Worm (Caenorhabditis elegans) whole organism, L4 larva: ENCODE results near the gene K02E7.4.

Source experiments
- F10B5.3 ChIP-seq: sonication (generic microtip); optimal IDR thresholded peaks from 2 replicates; lab custom pipeline; 2016; ENCODE audit warnings: mild to moderate bottlenecking, missing genetic modification characterization, missing compliant biosample characterization
- F44E2.7 ChIP-seq: fragments of 200-800 bp; sonication (Bioruptor generic); IDR thresholded peaks from 2 replicates; pipeline ENCODE4 v2.1.2; 2022; ENCODE audit warnings: missing genetic modification characterization, missing compliant biosample characterization
- R02D3.7 ChIP-seq: fragments of 150-350 bp; sonication (generic microtip); optimal IDR thresholded peaks from 3 replicates; lab custom pipeline; 2014; ENCODE audit warnings: missing biosample characterization, missing genetic modification characterization
- T26A8.4 ChIP-seq: fragments of 200-800 bp; sonication (Bioruptor generic); IDR thresholded peaks from 2 replicates; pipeline ENCODE4 v1.3.6; 2022; ENCODE audit warnings: missing genetic modification characterization, missing compliant biosample characterization
- Y75B8A.6 ChIP-seq: fragments of 200-800 bp; sonication (Bioruptor generic); IDR thresholded peaks from 2 replicates; pipeline ENCODE4 v1.3.6; 2022; ENCODE audit warnings: missing genetic modification reagents, missing genetic modification characterization, missing compliant biosample characterization
- ZK337.2 ChIP-seq: fragments of 200-800 bp; sonication (Bioruptor generic); IDR thresholded peaks from 2 replicates; pipeline ENCODE4 v1.3.6; 2022; ENCODE audit warnings: missing genetic modification reagents, missing genetic modification characterization, missing compliant biosample characterization
- aly-2 ChIP-seq: sonication (generic microtip); optimal IDR thresholded peaks from 2 replicates; lab custom pipeline; 2018; ENCODE audit warnings: missing biosample characterization, missing genetic modification characterization
- ama-1 ChIP-seq: fragments of 150-350 bp; optimal IDR thresholded peaks from 2 replicates; lab custom pipeline; 2014; ENCODE audit warnings: inconsistent platforms, mixed read lengths
- arid-1 ChIP-seq: fragments of 200-800 bp; sonication (Bioruptor generic); conservative IDR thresholded peaks from 2 replicates; pipeline ENCODE4 v1.3.6; 2022; ENCODE audit warnings: missing genetic modification reagents, missing genetic modification characterization, missing compliant biosample characterization
- ceh-20 ChIP-seq: fragments of 200-800 bp; sonication (Bioruptor generic); IDR thresholded peaks from 2 replicates; pipeline ENCODE4 v1.3.6; 2022; ENCODE audit warnings: missing genetic modification reagents, missing genetic modification characterization, missing compliant biosample characterization
- ceh-32 ChIP-seq: sonication (generic microtip); optimal IDR thresholded peaks from 2 replicates; lab custom pipeline; 2016; ENCODE audit warnings: mild to moderate bottlenecking, missing genetic modification characterization, missing compliant biosample characterization; ENCODE audit not compliant: poor library complexity
- ceh-44 ChIP-seq: fragments of 200-800 bp; sonication (Bioruptor generic); IDR thresholded peaks from 2 replicates; pipeline ENCODE4 v1.3.6; 2022; ENCODE audit warnings: missing genetic modification reagents, missing genetic modification characterization, missing compliant biosample characterization
- ceh-62 ChIP-seq: sonication (generic microtip); optimal IDR thresholded peaks from 2 replicates; lab custom pipeline; 2017; ENCODE audit warnings: missing biosample characterization, missing genetic modification characterization
- ceh-82 ChIP-seq: sonication (generic microtip); optimal IDR thresholded peaks from 2 replicates; lab custom pipeline; 2017; ENCODE audit warnings: missing biosample characterization, missing genetic modification characterization
- ces-1 ChIP-seq: fragments of 150-350 bp; sonication (generic microtip); optimal IDR thresholded peaks from 4 replicates; lab custom pipeline; 2014; ENCODE audit warnings: missing biosample characterization, missing genetic modification reagents, missing genetic modification characterization
- daf-19 ChIP-seq: fragments of 200-800 bp; sonication (Bioruptor generic); conservative IDR thresholded peaks from 2 replicates; pipeline ENCODE4 v1.3.6; 2022; ENCODE audit warnings: missing genetic modification characterization, missing compliant biosample characterization
- daf-8 ChIP-seq: fragments of 200-800 bp; sonication (Bioruptor generic); IDR thresholded peaks from 2 replicates; pipeline ENCODE4 v1.3.6; 2022; ENCODE audit warnings: missing genetic modification characterization, missing compliant biosample characterization
- dmd-6 ChIP-seq: fragments of 200-800 bp; sonication (Bioruptor generic); IDR thresholded peaks from 2 replicates; pipeline ENCODE4 v1.3.6; 2022; ENCODE audit warnings: missing genetic modification reagents, missing genetic modification characterization, missing compliant biosample characterization
- dmd-8 ChIP-seq: fragments of 200-800 bp; sonication (Bioruptor generic); IDR thresholded peaks from 2 replicates; pipeline ENCODE4 v1.3.6; 2022; ENCODE audit warnings: missing genetic modification characterization, missing compliant biosample characterization
- dmd-9 ChIP-seq: fragments of 200-800 bp; sonication (Bioruptor generic); IDR thresholded peaks from 2 replicates; pipeline ENCODE4 v1.3.6; 2022; ENCODE audit warnings: missing genetic modification reagents, missing genetic modification characterization, missing compliant biosample characterization
- fkh-10 ChIP-seq: fragments of 150-350 bp; optimal IDR thresholded peaks from 2 replicates; lab custom pipeline; 2014; ENCODE audit warnings: missing biosample characterization, missing genetic modification reagents, missing genetic modification characterization
- fos-1 ChIP-seq: fragments of 150-350 bp; optimal IDR thresholded peaks from 2 replicates; lab custom pipeline; 2014; ENCODE audit warnings: missing biosample characterization, missing genetic modification characterization
- hif-1 ChIP-seq, 2 experiments: sonication (generic microtip); optimal IDR thresholded peaks; 2 replicates each; lab custom pipeline; 2016 to 2017; ENCODE audit warnings: missing compliant biosample characterization in 2 of 2, missing genetic modification characterization in 2 of 2, missing genetic modification reagents in 2 of 2, missing genotype in 2 of 2, mild to moderate bottlenecking in 1 of 2
- hlh-11 ChIP-seq: fragments of 200-800 bp; sonication (Bioruptor generic); optimal IDR thresholded peaks from 2 replicates; lab custom pipeline; 2018; ENCODE audit warnings: mild to moderate bottlenecking, missing genetic modification characterization, missing compliant biosample characterization
- hlh-30 ChIP-seq: sonication (generic microtip); optimal IDR thresholded peaks from 2 replicates; lab custom pipeline; 2017; ENCODE audit warnings: antibody characterized with exemption, mild to moderate bottlenecking, missing genetic modification characterization, missing compliant biosample characterization; ENCODE audit not compliant: insufficient read depth
- hmg-1.1 ChIP-seq: fragments of 200-800 bp; sonication (Bioruptor generic); IDR thresholded peaks from 2 replicates; pipeline ENCODE4 v1.3.6; 2022; ENCODE audit warnings: missing genetic modification reagents, missing genetic modification characterization, missing compliant biosample characterization
- jun-1 ChIP-seq: fragments of 150-350 bp; optimal IDR thresholded peaks from 2 replicates; lab custom pipeline; 2014; ENCODE audit warnings: missing biosample characterization, missing genetic modification reagents, missing genetic modification characterization
- lim-7 ChIP-seq: fragments of 200-800 bp; sonication (Bioruptor generic); IDR thresholded peaks from 2 replicates; pipeline ENCODE4 v1.3.6; 2022; ENCODE audit warnings: missing genetic modification characterization, missing compliant biosample characterization
- lin-13 ChIP-seq: fragments of 150-350 bp; optimal IDR thresholded peaks from 2 replicates; lab custom pipeline; 2014; ENCODE audit warnings: missing biosample characterization, missing genetic modification reagents, missing genetic modification characterization
- lin-15B ChIP-seq: fragments of 150-350 bp; sonication (generic microtip); optimal IDR thresholded peaks from 3 replicates; lab custom pipeline; 2014; ENCODE audit warnings: missing biosample characterization, missing genetic modification characterization
- lin-29 ChIP-seq: fragments of 200-800 bp; sonication (Bioruptor generic); IDR thresholded peaks from 2 replicates; pipeline ENCODE4 v1.3.6; 2022; ENCODE audit warnings: missing genetic modification reagents, missing genetic modification characterization, missing compliant biosample characterization
- madf-5 ChIP-seq, 2 experiments: fragments of 200-800 bp; sonication (Bioruptor generic); IDR thresholded peaks; 2 replicates each; pipeline ENCODE4 v1.3.6; 2022; ENCODE audit warnings: missing compliant biosample characterization in 2 of 2, missing genetic modification characterization in 2 of 2
- mdt-29 ChIP-seq: fragments of 200-800 bp; sonication (Bioruptor generic); IDR thresholded peaks from 2 replicates; pipeline ENCODE4 v1.3.6; 2022; ENCODE audit warnings: missing genetic modification reagents, missing genetic modification characterization, missing compliant biosample characterization
- mes-2 ChIP-seq: sonication (generic microtip); optimal IDR thresholded peaks from 2 replicates; lab custom pipeline; 2016; ENCODE audit warnings: missing genotype, mild to moderate bottlenecking, missing genetic modification characterization, missing compliant biosample characterization; ENCODE audit not compliant: poor library complexity, severe bottlenecking
- mxl-2 ChIP-seq: fragments of 200-800 bp; sonication (Bioruptor generic); conservative IDR thresholded peaks from 2 replicates; pipeline ENCODE4 v1.3.6; 2022; ENCODE audit warnings: missing genetic modification reagents, missing genetic modification characterization, missing compliant biosample characterization
- nhr-102 ChIP-seq: sonication (generic microtip); optimal IDR thresholded peaks from 2 replicates; lab custom pipeline; 2016; ENCODE audit warnings: mild to moderate bottlenecking, missing genetic modification characterization, moderate library complexity, missing compliant biosample characterization
- nhr-11 ChIP-seq: fragments of 150-350 bp; optimal IDR thresholded peaks from 2 replicates; lab custom pipeline; 2014; ENCODE audit warnings: missing biosample characterization, missing genetic modification characterization
- nhr-237 ChIP-seq: sonication (generic microtip); optimal IDR thresholded peaks from 2 replicates; lab custom pipeline; 2017; ENCODE audit warnings: missing biosample characterization, missing genetic modification characterization
- nhr-28 ChIP-seq: fragments of 150-350 bp; optimal IDR thresholded peaks from 2 replicates; lab custom pipeline; 2014; ENCODE audit warnings: missing biosample characterization, missing genetic modification characterization
- nhr-42 ChIP-seq: fragments of 200-800 bp; sonication (Bioruptor generic); IDR thresholded peaks from 2 replicates; pipeline ENCODE4 v1.3.6; 2022; ENCODE audit warnings: missing genetic modification characterization, missing compliant biosample characterization
- nhr-6 ChIP-seq: fragments of 150-350 bp; optimal IDR thresholded peaks from 2 replicates; lab custom pipeline; 2014; ENCODE audit warnings: missing biosample characterization, missing genetic modification characterization
- pqm-1 ChIP-seq: sonication (generic microtip); optimal IDR thresholded peaks from 2 replicates; lab custom pipeline; 2017; ENCODE audit warnings: missing biosample characterization, missing genetic modification characterization
- rbr-2 ChIP-seq: sonication (generic microtip); optimal IDR thresholded peaks from 2 replicates; lab custom pipeline; 2016; ENCODE audit warnings: missing genotype, missing genetic modification characterization, missing compliant biosample characterization
- spr-1 ChIP-seq: sonication (generic microtip); optimal IDR thresholded peaks from 2 replicates; lab custom pipeline; 2016; ENCODE audit warnings: mild to moderate bottlenecking, missing genetic modification characterization, missing compliant biosample characterization
- spr-3 ChIP-seq: fragments of 200-800 bp; sonication (Bioruptor generic); optimal IDR thresholded peaks from 2 replicates; lab custom pipeline; 2018; ENCODE audit warnings: mild to moderate bottlenecking, missing genetic modification characterization, missing compliant biosample characterization
- tag-97 ChIP-seq: fragments of 200-800 bp; sonication (Bioruptor generic); IDR thresholded peaks from 2 replicates; pipeline ENCODE4 v1.3.6; 2022; ENCODE audit warnings: missing genetic modification characterization, missing compliant biosample characterization
- unc-39 ChIP-seq: sonication (generic microtip); optimal IDR thresholded peaks from 2 replicates; lab custom pipeline; 2017; ENCODE audit warnings: missing biosample characterization, missing genetic modification characterization
- unc-62 ChIP-seq, 3 experiments: fragments of 150-350 bp in 1 of 3; sonication (generic microtip); optimal IDR thresholded peaks in 2 of 3; peaks in 1 of 3; 1 replicate in 1 of 3; 2 replicates in 2 of 3; lab custom pipeline; 2014 to 2017; ENCODE audit warnings: missing biosample characterization in 3 of 3, missing genetic modification characterization in 3 of 3, missing genetic modification reagents in 3 of 3, missing genotype in 1 of 3
- vab-7 ChIP-seq: fragments of 200-800 bp; sonication (Bioruptor generic); IDR thresholded peaks from 2 replicates; pipeline ENCODE4 v1.3.6; 2022; ENCODE audit warnings: missing genetic modification reagents, missing genetic modification characterization, missing compliant biosample characterization
- zag-1 ChIP-seq: fragments of 150-350 bp; optimal IDR thresholded peaks from 2 replicates; lab custom pipeline; 2014; ENCODE audit warnings: missing biosample characterization, missing genetic modification characterization
- zfp-2 ChIP-seq: sonication (generic microtip); optimal IDR thresholded peaks from 2 replicates; lab custom pipeline; 2016; ENCODE audit warnings: mild to moderate bottlenecking, missing genetic modification characterization, missing compliant biosample characterization
- ztf-7 ChIP-seq: fragments of 150-350 bp; optimal IDR thresholded peaks from 2 replicates; lab custom pipeline; 2014; ENCODE audit warnings: missing biosample characterization, missing genetic modification characterization

The K02E7.4 gene

DNA sequence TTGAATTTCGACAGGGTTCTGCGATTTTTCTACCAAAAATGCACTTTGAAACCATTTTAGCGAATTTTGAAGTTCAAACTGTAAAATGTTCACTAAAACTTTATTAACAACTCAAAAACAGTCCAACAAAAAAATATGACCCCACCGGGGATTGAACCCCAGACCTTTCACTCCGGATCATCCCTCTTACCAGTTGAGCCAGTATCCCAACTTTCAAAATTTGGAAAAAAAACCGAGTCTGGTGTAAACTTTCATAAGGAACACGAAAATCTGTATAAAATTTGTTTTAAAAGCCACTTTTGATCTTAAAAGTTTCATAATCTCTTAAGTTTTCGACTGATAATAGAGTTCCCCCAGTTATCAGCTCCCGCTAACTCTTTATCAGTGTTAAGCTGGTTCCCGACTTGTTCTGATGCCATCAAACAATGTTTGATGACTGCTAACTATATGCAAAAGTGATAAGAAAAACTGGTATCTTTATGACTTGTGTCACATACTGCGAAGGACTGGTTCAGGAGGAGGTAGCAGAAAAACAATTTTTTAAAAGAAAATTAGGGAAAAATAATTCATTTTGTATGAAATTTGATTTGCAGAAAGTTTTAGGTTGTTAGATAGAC is 31.4 kb downstream of the K02E7.4 start (continued):
- TF ChIP-seq ceh-20 (GFP tag; lab: Robert Waterston, UW) (0 out of 2 replicates have a peak, but pooled peaks have one; percentile 19), ceh-32 (tag; lab: Kevin White, UChicago) (no peak), R02D3.7 (no peak), vab-7 (no peak), nhr-102 (tag; lab: Kevin White, UChicago) (peak; percentile 87), hlh-11 (tag; lab: Kevin White, UChicago) (peak; percentile 93), lin-15B (tag; lab: Kevin White, UChicago) (no peak), dmd-6 (peak; percentile 99), fos-1 (tag; lab: Kevin White, UChicago) (no peak), lin-13 (GFP tag; lab: Kevin White, UChicago) (no peak), ceh-44 (no peak), jun-1 (tag; lab: Kevin White, UChicago) (peak; percentile 50), fkh-10 (no peak), dmd-9 (GFP tag; lab: Robert Waterston, UW) (no peak), pqm-1 (peak; percentile 100), ama-1 (lab: Kevin White, UChicago) (no peak), nhr-11 (tag; lab: Kevin White, UChicago) (no peak), zag-1 (tag; lab: Kevin White, UChicago) (no peak), arid-1 (no peak), aly-2 (tag; lab: Kevin White, UChicago) (no peak), mes-2 (tag; lab: Kevin White, UChicago) (peak; percentile 33), ztf-7 (no peak), mdt-29 (GFP tag; lab: Robert Waterston, UW) (no peak), rbr-2 (tag; lab: Kevin White, UChicago) (no peak), nhr-42 (GFP tag; lab: Robert Waterston, UW) (no peak), spr-1 (tag; lab: Kevin White, UChicago) (no peak), tag-97 (no peak), hif-1 (tag; optimal IDR thresholded peaks at IDR 0.05; lab: Kevin White, UChicago) (no peak), F44E2.7 (GFP tag; lab: Robert Waterston, UW) (no peak), hmg-1.1 (GFP tag; lab: Robert Waterston, UW) (no peak), lin-29 (GFP tag; lab: Robert Waterston, UW) (no peak), mxl-2 (GFP tag; lab: Robert Waterston, UW) (no peak), daf-19 (GFP tag; lab: Robert Waterston, UW) (no peak), nhr-28 (peak; percentile 99), Y75B8A.6 (GFP tag; lab: Robert Waterston, UW) (no peak), madf-5 (GFP tag; IDR thresholded peaks at IDR 0.05; lab: Robert Waterston, UW) (no peak), spr-3 (no peak), zfp-2 (tag; lab: Kevin White, UChicago) (no peak), ces-1 (GFP tag; lab: Kevin White, UChicago) (no peak), hlh-30 (tag; lab: Kevin White, UChicago) (no peak), unc-62 (GFP tag; optimal IDR thresholded peaks at IDR 0.05 in 1 of 2; lab: Kevin White, UChicago) (peak in 1 of 2 experiments; percentile 23), unc-62 (tag; optimal IDR thresholded peaks at IDR 0.05; lab: Kevin White, UChicago) (no peak), dmd-8 (no peak), ceh-82 (tag; lab: Kevin White, UChicago) (no peak), T26A8.4 (no peak), ceh-62 (no peak), ZK337.2 (GFP tag; lab: Robert Waterston, UW) (no peak), lim-7 (GFP tag; lab: Robert Waterston, UW) (no peak), unc-39 (no peak), nhr-6 (tag; lab: Kevin White, UChicago) (no peak), daf-8 (GFP tag; lab: Robert Waterston, UW) (no peak), nhr-237 (tag; lab: Kevin White, UChicago) (no peak), F10B5.3 (tag; lab: Kevin White, UChicago) (no peak)
